Fruit fly (Drosophila melanogaster) S2 (cell line): ENCODE measurements around the gene eIF3f1.

Experiments
- CG8478 ChIP-seq: fragments of >200 bp; optimal IDR thresholded peaks from 2 replicates; lab custom pipeline; 2018
- CTCF ChIP-seq, 2 experiments: fragments of >200 bp; optimal IDR thresholded peaks; 2 replicates each; lab custom pipeline; 2018

dm6 chr3R:4725349-4725748, 11.4 kb upstream of the eIF3f1 start:
- TF ChIP-seq CG8478 (lab: Kevin White, UChicago) (no peak), CTCF (optimal IDR thresholded peaks at IDR 0.05; lab: Kevin White, UChicago) (no peak)
